Worm (Caenorhabditis elegans) whole organism, L4 larva: ENCODE measurements around the gene odd-1.

ENCODE experiments used
- ama-1 ChIP-seq: fragments of 150-350 bp; optimal IDR thresholded peaks from 2 replicates; lab custom pipeline; 2014; ENCODE audit warnings: inconsistent platforms, mixed read lengths
- daf-12 ChIP-seq: fragments of 150-350 bp; optimal IDR thresholded peaks from 2 replicates; lab custom pipeline; 2014; ENCODE audit warnings: missing biosample characterization, missing genetic modification reagents, missing genetic modification characterization
- daf-19 ChIP-seq: fragments of 200-800 bp; sonication (Bioruptor generic); conservative IDR thresholded peaks from 2 replicates; pipeline ENCODE4 v1.3.6; 2022; ENCODE audit warnings: missing genetic modification characterization, missing compliant biosample characterization
- duxl-1 ChIP-seq: sonication (generic microtip); optimal IDR thresholded peaks from 2 replicates; lab custom pipeline; 2016; ENCODE audit warnings: mild to moderate bottlenecking, missing genetic modification characterization, moderate library complexity, missing compliant biosample characterization; ENCODE audit not compliant: poor library complexity
- fkh-10 ChIP-seq: fragments of 150-350 bp; optimal IDR thresholded peaks from 2 replicates; lab custom pipeline; 2014; ENCODE audit warnings: missing biosample characterization, missing genetic modification reagents, missing genetic modification characterization
- lir-3 ChIP-seq: sonication (generic microtip); optimal IDR thresholded peaks from 2 replicates; lab custom pipeline; 2016; ENCODE audit warnings: mild to moderate bottlenecking, missing genetic modification characterization, missing compliant biosample characterization
- mdl-1 ChIP-seq, 2 experiments: fragments of 150-350 bp in 1 of 2; sonication (generic microtip) in 1 of 2; optimal IDR thresholded peaks; 2 replicates each; lab custom pipeline; 2014 to 2017; ENCODE audit warnings: missing biosample characterization in 2 of 2, missing genetic modification characterization in 2 of 2
- nhr-10 ChIP-seq: fragments of 150-350 bp; optimal IDR thresholded peaks from 2 replicates; lab custom pipeline; 2014; ENCODE audit warnings: missing biosample characterization, missing genetic modification characterization
- nhr-237 ChIP-seq: sonication (generic microtip); optimal IDR thresholded peaks from 2 replicates; lab custom pipeline; 2017; ENCODE audit warnings: missing biosample characterization, missing genetic modification characterization
- skn-1 ChIP-seq: fragments of 150-350 bp; optimal IDR thresholded peaks from 2 replicates; lab custom pipeline; 2014; ENCODE audit warnings: missing biosample characterization, missing genetic modification characterization
- snpc-4 ChIP-seq: fragments of 150-350 bp; optimal IDR thresholded peaks from 2 replicates; lab custom pipeline; 2014; ENCODE audit warnings: missing biosample characterization, missing genetic modification characterization
- vab-7 ChIP-seq: fragments of 200-800 bp; sonication (Bioruptor generic); IDR thresholded peaks from 2 replicates; pipeline ENCODE4 v1.3.6; 2022; ENCODE audit warnings: missing genetic modification reagents, missing genetic modification characterization, missing compliant biosample characterization
- zip-11 ChIP-seq: fragments of 200-800 bp; sonication (Bioruptor generic); IDR thresholded peaks from 2 replicates; pipeline ENCODE4 v1.3.6; 2022; ENCODE audit warnings: missing genetic modification characterization, missing compliant biosample characterization
- ztf-11 ChIP-seq: fragments of 150-350 bp; optimal IDR thresholded peaks from 2 replicates; lab custom pipeline; 2014; ENCODE audit warnings: missing biosample characterization, missing genetic modification characterization

DNA sequence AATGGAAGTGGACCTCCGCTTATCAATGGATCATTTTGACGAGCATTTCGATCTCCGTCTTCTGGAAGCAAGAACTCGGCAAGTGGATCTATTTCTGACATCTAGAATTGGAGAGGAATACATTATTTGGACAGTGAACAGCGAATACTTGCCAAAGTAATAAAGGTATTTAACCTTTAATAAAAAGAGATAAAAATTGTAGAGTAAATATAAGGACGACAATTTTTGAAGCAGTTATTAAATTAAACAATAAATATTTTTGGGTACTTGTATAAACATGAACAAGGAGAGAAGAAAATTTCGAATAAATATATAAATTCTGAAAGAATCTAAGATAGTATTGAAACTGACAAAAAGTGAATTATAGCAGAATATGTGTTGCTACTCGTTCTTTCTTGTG, 35.7 kb upstream of the odd-1 start, which contains the start of gene lin-37:
- TF ChIP-seq nhr-237 (tag; lab: Kevin White, UChicago) (no peak), skn-1 (tag; lab: Kevin White, UChicago) (no peak), daf-19 (no peak), ama-1 (no peak), fkh-10 (GFP tag; lab: Kevin White, UChicago) (no peak), lir-3 (tag; lab: Kevin White, UChicago) (no peak), nhr-10 (tag; lab: Kevin White, UChicago) (no peak), duxl-1 (tag; lab: Kevin White, UChicago) (no peak), daf-12 (tag; lab: Kevin White, UChicago) (no peak), ztf-11 (tag; lab: Kevin White, UChicago) (no peak), snpc-4 (no peak), zip-11 (GFP tag; lab: Robert Waterston, UW) (no peak), mdl-1 (tag; optimal IDR thresholded peaks at IDR 0.05; lab: Kevin White, UChicago) (no peak), vab-7 (GFP tag; lab: Robert Waterston, UW) (no peak)
